Worm (Caenorhabditis elegans) whole organism, early embryonic: Measurements from ENCODE around the gene mlc-7.

Source experiments
- aly-1 ChIP-seq: sonication (generic microtip); optimal IDR thresholded peaks from 2 replicates; lab custom pipeline; 2016; ENCODE audit warnings: missing genetic modification characterization, missing compliant biosample characterization
- ama-1 ChIP-seq: fragments of 150-350 bp; optimal IDR thresholded peaks from 2 replicates; lab custom pipeline; 2014
- flt-1 ChIP-seq: fragments of 200-800 bp; sonication (Bioruptor generic); IDR thresholded peaks from 2 replicates; pipeline ENCODE4 v1.3.6; 2022; ENCODE audit warnings: missing genetic modification characterization, missing compliant biosample characterization
- hnd-1 ChIP-seq: sonication (generic microtip); optimal IDR thresholded peaks from 2 replicates; lab custom pipeline; 2016; ENCODE audit warnings: missing genetic modification characterization, missing compliant biosample characterization
- sea-1 ChIP-seq: fragments of 200-800 bp; sonication (Bioruptor generic); conservative IDR thresholded peaks from 2 replicates; pipeline ENCODE4 v1.3.6; 2022; ENCODE audit warnings: missing genetic modification characterization, missing compliant biosample characterization
- tbx-11 ChIP-seq: fragments of 200-800 bp; sonication (Bioruptor generic); IDR thresholded peaks from 2 replicates; pipeline ENCODE4 v1.3.6; 2022; ENCODE audit warnings: missing genetic modification characterization, missing compliant biosample characterization
- tra-4 ChIP-seq: sonication (generic microtip); optimal IDR thresholded peaks from 2 replicates; lab custom pipeline; 2017; ENCODE audit warnings: missing genetic modification characterization, missing compliant biosample characterization

- TF ChIP-seq ama-1 (lab: Kevin White, UChicago): no peak
- no peak for TF ChIP-seq flt-1 (GFP tag; lab: Robert Waterston, UW)
- TF ChIP-seq tra-4 (tag; lab: Kevin White, UChicago): no peak
- no peak for TF ChIP-seq hnd-1 (tag; lab: Kevin White, UChicago)
- no peak for TF ChIP-seq sea-1 (GFP tag; lab: Robert Waterston, UW)
- no peak for TF ChIP-seq tbx-11 (GFP tag; lab: Robert Waterston, UW)
- TF ChIP-seq aly-1: no peak
Measured at ce11 chrIII:13762046-13762445, 10.8 kb downstream of the mlc-7 start, which contains the start of gene dbn-1.
